Fruit fly (Drosophila melanogaster): ENCODE results near the gene slx1.
A peak's percentile ranks its signal among the peaks of the same experiment; 100 is the strongest.

The slx1 gene

DNA sequence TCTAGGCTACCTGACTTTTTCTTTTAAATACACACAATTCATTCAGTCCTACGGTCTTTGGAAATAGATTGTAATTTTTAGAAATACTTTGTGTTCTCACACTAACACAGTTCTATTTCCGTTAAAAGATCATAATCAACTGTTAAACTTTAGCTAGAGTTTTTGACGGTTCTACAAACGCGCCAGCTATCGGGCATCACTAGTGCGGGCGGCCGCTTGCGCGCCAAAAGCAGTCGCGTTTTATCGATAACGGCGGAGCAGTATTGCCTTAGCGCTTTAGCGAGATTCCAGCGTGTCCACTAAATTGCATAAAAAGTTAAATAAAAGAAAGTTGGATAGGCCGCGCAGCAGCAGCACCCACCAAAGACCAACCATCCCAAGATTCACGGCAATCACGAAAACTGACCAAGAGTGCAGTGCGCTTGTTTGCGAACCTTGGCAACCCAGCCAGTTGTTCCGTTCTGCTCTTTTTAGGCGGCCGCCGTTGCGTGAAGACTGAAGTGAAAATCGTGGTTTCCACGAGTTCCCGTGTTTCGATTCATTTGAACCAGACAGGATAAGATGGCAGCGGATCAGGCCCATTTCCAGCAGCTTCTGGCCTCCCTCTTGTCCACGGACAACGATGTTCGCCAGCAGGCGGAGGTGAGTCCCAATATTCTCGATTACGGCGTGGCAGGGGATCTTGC is 7.5 kb downstream of the slx1 start, which contains the start of gene Karybeta3 (continued):
- TF ChIP-seq lmd (GFP tag; IDR thresholded peaks at IDR 0.05), result peak; percentile 64
- TF ChIP-seq Optix (GFP tag; IDR thresholded peaks at IDR 0.05), result peak; percentile 73
- peak; percentile 84 for TF ChIP-seq mam (GFP tag; optimal IDR thresholded peaks at IDR 0.05)
- peak; percentile 74 for TF ChIP-seq CG9727 (GFP tag; optimal IDR thresholded peaks at IDR 0.05)
- TF ChIP-seq chinmo (GFP tag; IDR thresholded peaks at IDR 0.05; ENCODE audit: partially characterized antibody), result peak; percentile 58; the same call in 1 of the 4 replicates
- TF ChIP-seq CG16863 (GFP tag; optimal IDR thresholded peaks at IDR 0.05), result peak; percentile 82
- TF ChIP-seq CG5245 (GFP tag; optimal IDR thresholded peaks at IDR 0.05), result peak; percentile 73
- TF ChIP-seq Rx (GFP tag; IDR thresholded peaks at IDR 0.05), result peak; percentile 68
- TF ChIP-seq ap (GFP tag; IDR thresholded peaks at IDR 0.05), result peak; percentile 36; the same call in 1 of the 2 replicates
- TF ChIP-seq pb (GFP tag; optimal IDR thresholded peaks at IDR 0.05), result peak; percentile 87
- TF ChIP-seq CG7556 (GFP tag; optimal IDR thresholded peaks at IDR 0.05), result peak; percentile 41
- peak; percentile 78 for TF ChIP-seq grn (GFP tag; optimal IDR thresholded peaks at IDR 0.05)
- peak; percentile 69 for TF ChIP-seq nmo (GFP tag; optimal IDR thresholded peaks at IDR 0.05)
- peak; percentile 69 for TF ChIP-seq CrebB (tag; optimal IDR thresholded peaks at IDR 0.05)
- no peak for TF ChIP-seq tap (tag; optimal IDR thresholded peaks at IDR 0.05)
- no peak for TF ChIP-seq CG8281 (tag; optimal IDR thresholded peaks at IDR 0.05)
- peak; percentile 57; the same call in 1 of the 2 replicates for TF ChIP-seq hbn (GFP tag; IDR thresholded peaks at IDR 0.05; ENCODE audit: partially characterized antibody)
- peak; percentile 84 for TF ChIP-seq zfh2 (GFP tag; optimal IDR thresholded peaks at IDR 0.05)
- no peak for TF ChIP-seq cg (GFP tag; optimal IDR thresholded peaks at IDR 0.05)
- TF ChIP-seq HLHmδ (GFP tag; optimal IDR thresholded peaks at IDR 0.05), result peak; percentile 15
- peak; percentile 80 for TF ChIP-seq HmgD (GFP tag; optimal IDR thresholded peaks at IDR 0.05)
- TF ChIP-seq sens (GFP tag), result peak; percentile 96
- peak; percentile 63 for TF ChIP-seq CG16813 (GFP tag; IDR thresholded peaks at IDR 0.05; ENCODE audit: partially characterized antibody)
- peak; percentile 11 for TF ChIP-seq CG3838 (GFP tag; optimal IDR thresholded peaks at IDR 0.05)
- no peak for TF ChIP-seq CkIIα-i1 (GFP tag; IDR thresholded peaks at IDR 0.05)
- peak; percentile 66 for TF ChIP-seq Hr3 (GFP tag; optimal IDR thresholded peaks at IDR 0.05)
- no peak for TF ChIP-seq Tbp (GFP tag; optimal IDR thresholded peaks at IDR 0.05)
- 0 out of 2 replicates have a peak, but pooled peaks have one; percentile 52 for TF ChIP-seq nerfin-2 (GFP tag; IDR thresholded peaks at IDR 0.05; ENCODE audit: partially characterized antibody)
- peak; percentile 93 for TF ChIP-seq CG15514 (GFP tag; optimal IDR thresholded peaks at IDR 0.05)
- TF ChIP-seq gsb (GFP tag; IDR thresholded peaks at IDR 0.05), result peak; percentile 53; the same call in 1 of the 2 replicates
- peak; percentile 90 for TF ChIP-seq CG13624 (GFP tag; optimal IDR thresholded peaks at IDR 0.05)
- peak; percentile 70 to 81 for TF ChIP-seq Pdp1 (GFP tag; optimal IDR thresholded peaks at IDR 0.05)
- peak; percentile 73 for TF ChIP-seq CG17328 (GFP tag; IDR thresholded peaks at IDR 0.05)
- no peak for TF ChIP-seq Gsc (GFP tag; IDR thresholded peaks at IDR 0.05)
- peak; percentile 68 for TF ChIP-seq Ada2b (GFP tag; IDR thresholded peaks at IDR 0.05)
- peak; percentile 70 for TF ChIP-seq PHDP (tag; optimal IDR thresholded peaks at IDR 0.05)
- TF ChIP-seq dimm (GFP tag; IDR thresholded peaks at IDR 0.05), result no peak
- TF ChIP-seq pan (optimal IDR thresholded peaks at IDR 0.05), result no peak
- TF ChIP-seq pan (GFP tag; optimal IDR thresholded peaks at IDR 0.05 in 1 of 2, IDR thresholded peaks at IDR 0.05 in 1 of 2), result peak in 1 of 2 experiments; percentile 88
- peak; percentile 76 for TF ChIP-seq Chrac-16 (GFP tag; optimal IDR thresholded peaks at IDR 0.05)
- peak; percentile 48 for TF ChIP-seq CG13894 (tag; optimal IDR thresholded peaks at IDR 0.05)
- peak; percentile 85 for TF ChIP-seq CG13775 (GFP tag; optimal IDR thresholded peaks at IDR 0.05)
- TF ChIP-seq Hmx (GFP tag; optimal IDR thresholded peaks at IDR 0.05), result no peak
- TF ChIP-seq CG10147 (GFP tag; optimal IDR thresholded peaks at IDR 0.05), result no peak
- TF ChIP-seq usp (GFP tag; optimal IDR thresholded peaks at IDR 0.05), result no peak
- TF ChIP-seq knrl (GFP tag; IDR thresholded peaks at IDR 0.05; ENCODE audit: partially characterized antibody), result peak; percentile 57
- TF ChIP-seq CG15696 (tag; optimal IDR thresholded peaks at IDR 0.05), result peak; percentile 5
- peak; percentile 61 for TF ChIP-seq CG2678 (tag; optimal IDR thresholded peaks at IDR 0.05)
- peak; percentile 61 for TF ChIP-seq CG9215 (GFP tag; IDR thresholded peaks at IDR 0.05)
- no peak for TF ChIP-seq bowl (GFP tag; IDR thresholded peaks at IDR 0.05)
